Fruit fly (Drosophila melanogaster): ENCODE results near the gene Plzf.

DNA sequence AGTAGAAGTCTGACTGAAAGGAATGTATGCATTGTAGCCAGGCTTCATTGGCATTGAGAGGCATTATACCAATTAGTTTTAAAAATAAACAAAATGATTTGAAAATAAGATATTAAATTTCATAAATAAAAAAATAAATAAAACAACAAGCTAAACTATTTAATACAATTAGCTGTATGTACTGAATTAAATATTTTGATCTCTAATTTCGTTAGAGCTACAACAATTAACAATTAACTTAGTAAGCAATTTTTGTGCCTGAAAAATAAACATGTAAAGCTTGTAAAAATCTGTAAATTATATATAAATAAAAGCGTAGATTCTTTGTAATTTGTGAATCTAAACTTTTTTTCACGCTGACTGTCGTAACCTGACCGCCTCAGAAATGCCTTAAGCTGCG is 40.9 kb downstream of the Plzf start, which contains the start of gene Rh5:
- no peak for TF ChIP-seq lola (GFP tag; optimal IDR thresholded peaks at IDR 0.05)
- TF ChIP-seq CrebA (GFP tag; optimal IDR thresholded peaks at IDR 0.05; ENCODE audit: borderline replicate concordance) = no peak
- no peak for TF ChIP-seq CG9705 (GFP tag; optimal IDR thresholded peaks at IDR 0.05)
- TF ChIP-seq fru (GFP tag; optimal IDR thresholded peaks at IDR 0.05) = no peak
- TF ChIP-seq Mio (GFP tag; optimal IDR thresholded peaks at IDR 0.05) = no peak
- TF ChIP-seq brk (GFP tag; optimal IDR thresholded peaks at IDR 0.05) = no peak
- no peak for TF ChIP-seq usp (GFP tag; optimal IDR thresholded peaks at IDR 0.05)
- no peak for TF ChIP-seq jim (GFP tag; optimal IDR thresholded peaks at IDR 0.05)
- TF ChIP-seq psq (GFP tag; optimal IDR thresholded peaks at IDR 0.05) = no peak
- no peak for TF ChIP-seq sv (GFP tag; optimal IDR thresholded peaks at IDR 0.05)
- no peak for TF ChIP-seq ey (GFP tag; optimal IDR thresholded peaks at IDR 0.05)
- TF ChIP-seq pan (optimal IDR thresholded peaks at IDR 0.05) = no peak

All from whole organism, wandering third instar larva.